Worm (Caenorhabditis elegans) whole organism, mixed stage, embryonic: ENCODE results near the gene C27B7.6.
A peak's percentile ranks its signal among the peaks of the same experiment; 100 is the strongest.

Experiments
- M03D4.4 ChIP-seq: sonication (generic microtip); optimal IDR thresholded peaks from 2 replicates; lab custom pipeline; 2017; ENCODE audit warnings: mild to moderate bottlenecking, missing genetic modification characterization, missing compliant biosample characterization
- bed-3 ChIP-seq: fragments of 200-800 bp; sonication (Bioruptor generic); optimal IDR thresholded peaks from 3 replicates; lab custom pipeline; 2018; ENCODE audit warnings: mild to moderate bottlenecking, missing genetic modification characterization, moderate library complexity, missing compliant biosample characterization
- blmp-1 ChIP-seq: fragments of 150-350 bp; optimal IDR thresholded peaks from 2 replicates; lab custom pipeline; 2014; ENCODE audit warnings: missing biosample characterization, missing genetic modification characterization
- ceh-39 ChIP-seq: fragments of 150-350 bp; optimal IDR thresholded peaks from 2 replicates; lab custom pipeline; 2014; ENCODE audit warnings: missing biosample characterization, missing genetic modification characterization
- ceh-43 ChIP-seq: fragments of 200-800 bp; sonication (Bioruptor generic); optimal IDR thresholded peaks from 2 replicates; lab custom pipeline; 2018; ENCODE audit warnings: mild to moderate bottlenecking, missing genetic modification characterization, moderate library complexity, missing compliant biosample characterization
- ceh-83 ChIP-seq: fragments of 200-800 bp; sonication (Bioruptor generic); optimal IDR thresholded peaks from 2 replicates; lab custom pipeline; 2018; ENCODE audit warnings: mild to moderate bottlenecking, missing genetic modification characterization, missing compliant biosample characterization
- ces-1 ChIP-seq: fragments of 150-350 bp; optimal IDR thresholded peaks from 2 replicates; lab custom pipeline; 2014; ENCODE audit warnings: missing biosample characterization, missing genetic modification reagents, missing genetic modification characterization
- cnd-1 ChIP-seq: fragments of 200-800 bp; sonication (Bioruptor generic); optimal IDR thresholded peaks from 2 replicates; lab custom pipeline; 2018; ENCODE audit warnings: mild to moderate bottlenecking, missing genetic modification characterization, missing compliant biosample characterization
- drap-1 ChIP-seq: fragments of 200-800 bp; sonication (Bioruptor generic); optimal IDR thresholded peaks from 3 replicates; lab custom pipeline; 2018; ENCODE audit warnings: mild to moderate bottlenecking, missing genetic modification characterization, missing compliant biosample characterization
- elt-1 ChIP-seq: sonication (generic microtip); optimal IDR thresholded peaks from 2 replicates; lab custom pipeline; 2017; ENCODE audit warnings: missing genetic modification characterization, mild to moderate bottlenecking, missing compliant biosample characterization, antibody characterized with exemption, moderate library complexity, borderline replicate concordance; ENCODE audit not compliant: insufficient read depth
- elt-3 ChIP-seq: fragments of 150-350 bp; optimal IDR thresholded peaks from 2 replicates; lab custom pipeline; 2014; ENCODE audit warnings: missing biosample characterization, missing genetic modification characterization
- flh-1 ChIP-seq: fragments of 200-800 bp; sonication (Bioruptor generic); optimal IDR thresholded peaks from 2 replicates; lab custom pipeline; 2018; ENCODE audit warnings: mild to moderate bottlenecking, missing genetic modification characterization, moderate library complexity, missing compliant biosample characterization
- ham-2 ChIP-seq: fragments of 200-800 bp; sonication (Bioruptor generic); optimal IDR thresholded peaks from 2 replicates; lab custom pipeline; 2018; ENCODE audit warnings: mild to moderate bottlenecking, missing genetic modification characterization, missing compliant biosample characterization
- hlh-1 ChIP-seq: fragments of 150-350 bp; optimal IDR thresholded peaks from 2 replicates; lab custom pipeline; 2014; ENCODE audit warnings: missing biosample characterization, missing genetic modification reagents, missing genetic modification characterization
- lin-13 ChIP-seq: fragments of 150-350 bp; optimal IDR thresholded peaks from 2 replicates; lab custom pipeline; 2014; ENCODE audit warnings: missing biosample characterization, missing genetic modification characterization
- lin-32 ChIP-seq: fragments of 200-800 bp; sonication (Bioruptor generic); optimal IDR thresholded peaks from 2 replicates; lab custom pipeline; 2018; ENCODE audit warnings: mild to moderate bottlenecking, missing genetic modification characterization, missing compliant biosample characterization
- lsy-2 ChIP-seq: fragments of 150-350 bp; optimal IDR thresholded peaks from 2 replicates; lab custom pipeline; 2014; ENCODE audit warnings: missing biosample characterization, missing genetic modification characterization
- mab-5 ChIP-seq: fragments of 150-350 bp; optimal IDR thresholded peaks from 2 replicates; lab custom pipeline; 2014; ENCODE audit warnings: missing biosample characterization, missing genetic modification characterization
- mep-1 ChIP-seq: fragments of 150-350 bp; optimal IDR thresholded peaks from 2 replicates; lab custom pipeline; 2017; ENCODE audit warnings: missing biosample characterization, missing genetic modification reagents, missing genetic modification characterization, inconsistent platforms
- mls-2 ChIP-seq: sonication (generic microtip); optimal IDR thresholded peaks from 2 replicates; lab custom pipeline; 2016; ENCODE audit warnings: mild to moderate bottlenecking, missing genetic modification characterization, moderate library complexity, missing compliant biosample characterization
- nhr-12 ChIP-seq: fragments of 150-350 bp; optimal IDR thresholded peaks from 2 replicates; lab custom pipeline; 2014; ENCODE audit warnings: missing biosample characterization, missing genetic modification characterization
- nhr-2 ChIP-seq: fragments of 150-350 bp; optimal IDR thresholded peaks from 2 replicates; lab custom pipeline; 2014; ENCODE audit warnings: missing biosample characterization, missing genetic modification characterization
- nhr-237 ChIP-seq: fragments of 150-350 bp; optimal IDR thresholded peaks from 2 replicates; lab custom pipeline; 2014; ENCODE audit warnings: missing biosample characterization, missing genetic modification characterization
- nhr-28 ChIP-seq: fragments of 150-350 bp; optimal IDR thresholded peaks from 2 replicates; lab custom pipeline; 2014; ENCODE audit warnings: missing biosample characterization, missing genetic modification characterization
- nhr-76 ChIP-seq: sonication (generic microtip); optimal IDR thresholded peaks from 2 replicates; lab custom pipeline; 2017; ENCODE audit warnings: missing biosample characterization, missing genetic modification characterization
- pha-4 ChIP-seq: fragments of 150-350 bp; optimal IDR thresholded peaks from 2 replicates; lab custom pipeline; 2018; ENCODE audit warnings: missing biosample characterization, missing genetic modification reagents, missing genetic modification characterization
- sem-2 ChIP-seq: fragments of 200-800 bp; sonication (Bioruptor generic); optimal IDR thresholded peaks from 2 replicates; lab custom pipeline; 2018; ENCODE audit warnings: mild to moderate bottlenecking, missing genetic modification characterization, missing compliant biosample characterization
- snpc-4 ChIP-seq: fragments of 150-350 bp; optimal IDR thresholded peaks from 2 replicates; lab custom pipeline; 2014; ENCODE audit warnings: missing biosample characterization, missing genetic modification characterization
- sptf-1 ChIP-seq: sonication (generic microtip); optimal IDR thresholded peaks from 2 replicates; lab custom pipeline; 2017; ENCODE audit warnings: mild to moderate bottlenecking, missing genetic modification characterization, moderate library complexity, missing compliant biosample characterization
- tbx-8 ChIP-seq: fragments of 200-800 bp; sonication (Bioruptor generic); optimal IDR thresholded peaks from 2 replicates; lab custom pipeline; 2018; ENCODE audit warnings: mild to moderate bottlenecking, missing genetic modification characterization, moderate library complexity, missing compliant biosample characterization
- unc-120 ChIP-seq: sonication (generic microtip); optimal IDR thresholded peaks from 2 replicates; lab custom pipeline; 2017; ENCODE audit warnings: missing genetic modification characterization, missing compliant biosample characterization; ENCODE audit not compliant: poor library complexity, severe bottlenecking
- unc-39 ChIP-seq: fragments of 150-350 bp; optimal IDR thresholded peaks from 2 replicates; lab custom pipeline; 2014; ENCODE audit warnings: missing biosample characterization, missing genetic modification characterization
- unc-62 ChIP-seq: fragments of 150-350 bp; optimal IDR thresholded peaks from 2 replicates; lab custom pipeline; 2014; ENCODE audit warnings: missing biosample characterization, missing genetic modification reagents, missing genetic modification characterization
- zip-8 ChIP-seq: fragments of 150-350 bp; optimal IDR thresholded peaks from 2 replicates; lab custom pipeline; 2014; ENCODE audit warnings: missing biosample characterization, missing genetic modification characterization
- ztf-11 ChIP-seq: fragments of 150-350 bp; optimal IDR thresholded peaks from 2 replicates; lab custom pipeline; 2014; ENCODE audit warnings: missing biosample characterization, missing genetic modification characterization

The C27B7.6 gene

ce11 chrIV:8947146-8947545, 41.0 kb upstream of the C27B7.6 start:
- TF ChIP-seq ham-2 (GFP tag; lab: Kevin White, UChicago) (no peak), hlh-1 (tag; lab: Kevin White, UChicago) (no peak), M03D4.4 (tag; lab: Kevin White, UChicago) (no peak), unc-62 (GFP tag; lab: Kevin White, UChicago) (peak; percentile 33), mab-5 (peak; percentile 37), blmp-1 (tag; lab: Kevin White, UChicago) (no peak), unc-120 (tag; lab: Kevin White, UChicago) (peak; percentile 50), nhr-76 (tag; lab: Kevin White, UChicago) (no peak)
- TF ChIP-seq, all 35 proteins: peak for 3

ce11 chrIV:8943430-8943829, 37.3 kb upstream of the C27B7.6 start:
- no peak for TF ChIP-seq nhr-12 (tag; lab: Kevin White, UChicago)
- peak; percentile 73 for TF ChIP-seq ces-1
- no peak for TF ChIP-seq ceh-39 (tag; lab: Kevin White, UChicago)

DNA sequence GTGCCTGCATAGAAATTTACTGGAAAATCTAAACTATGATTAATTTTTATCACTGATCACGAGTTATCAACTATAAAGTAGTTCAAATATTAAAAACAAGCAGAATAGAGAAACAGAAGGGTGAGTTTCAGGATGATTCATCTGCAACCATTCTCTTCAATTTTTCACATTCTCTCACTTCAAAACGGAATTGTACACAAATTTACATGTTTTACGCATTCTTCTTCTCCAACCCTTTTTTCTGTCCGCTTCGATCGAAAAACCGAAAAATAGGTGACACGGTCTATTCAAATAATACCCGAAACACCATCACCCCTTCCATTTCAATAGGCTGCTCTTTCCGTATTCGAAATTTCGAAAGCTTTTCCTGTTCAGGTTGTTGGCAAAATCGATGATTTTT, 27.4 kb upstream of the C27B7.6 start, which contains the start of gene D1046.4:
Gene D1046.4, plus strand, starts transcription at position 301 of the 400 bp plus-strand sequence.
- TF ChIP-seq lin-32 (GFP tag; lab: Kevin White, UChicago) (no peak), ceh-43 (no peak), nhr-28 (tag; lab: Kevin White, UChicago) (no peak), pha-4 (tag; lab: Kevin White, UChicago) (no peak), nhr-237 (tag; lab: Kevin White, UChicago) (no peak), ztf-11 (tag; lab: Kevin White, UChicago) (no peak), mls-2 (tag; lab: Kevin White, UChicago) (no peak), drap-1 (no peak), hlh-1 (tag; lab: Kevin White, UChicago) (no peak), M03D4.4 (tag; lab: Kevin White, UChicago) (no peak), mab-5 (no peak), unc-39 (tag; lab: Kevin White, UChicago) (no peak), zip-8 (no peak), lin-13 (tag; lab: Kevin White, UChicago) (no peak), cnd-1 (tag; lab: Kevin White, UChicago) (no peak), nhr-12 (tag; lab: Kevin White, UChicago) (no peak)
- TF ChIP-seq, all 35 proteins: peak for 0

DNA sequence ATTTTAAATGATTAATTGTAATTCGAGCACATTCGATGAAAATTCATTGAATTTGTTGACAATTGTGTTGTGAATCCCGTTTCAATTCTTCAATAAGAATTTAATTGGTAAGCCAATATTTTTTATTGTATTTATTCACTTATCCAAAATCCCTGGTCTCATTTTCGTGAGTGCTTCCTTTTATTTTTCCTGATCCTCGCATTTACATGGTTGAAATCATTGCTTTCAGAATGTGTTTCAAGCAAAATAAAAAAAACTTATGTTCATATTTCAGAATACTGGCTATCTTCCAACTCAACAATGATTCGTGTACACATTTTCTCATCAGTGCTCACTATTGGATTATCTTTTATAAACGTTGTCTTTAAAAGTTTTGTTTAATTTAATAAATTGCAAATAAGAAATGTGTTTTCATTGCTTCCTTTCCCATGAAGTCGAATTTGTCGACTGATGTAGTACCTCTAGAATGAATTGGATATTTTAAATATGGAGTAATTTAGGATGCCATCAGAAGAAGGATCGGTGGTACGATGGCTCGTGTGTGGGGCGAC, 23.9 kb upstream of the C27B7.6 start, which contains the start of the genes D1046.18 and slc-25A26:
Gene D1046.18, plus strand, starts transcription at position 301 of the 551 bp plus-strand sequence.
Gene slc-25A26, plus strand, starts transcription at position 501 of the 551 bp plus-strand sequence.
- TF ChIP-seq elt-1 (tag; lab: Kevin White, UChicago) (no peak), bed-3 (GFP tag; lab: Kevin White, UChicago) (no peak), lin-13 (tag; lab: Kevin White, UChicago) (no peak), sptf-1 (tag; lab: Kevin White, UChicago) (no peak), nhr-12 (tag; lab: Kevin White, UChicago) (no peak), mls-2 (tag; lab: Kevin White, UChicago) (no peak), unc-39 (tag; lab: Kevin White, UChicago) (no peak), M03D4.4 (tag; lab: Kevin White, UChicago) (no peak), unc-62 (GFP tag; lab: Kevin White, UChicago) (no peak), ceh-83 (GFP tag; lab: Kevin White, UChicago) (no peak), zip-8 (no peak), tbx-8 (GFP tag; lab: Kevin White, UChicago) (no peak), ces-1 (no peak)

DNA sequence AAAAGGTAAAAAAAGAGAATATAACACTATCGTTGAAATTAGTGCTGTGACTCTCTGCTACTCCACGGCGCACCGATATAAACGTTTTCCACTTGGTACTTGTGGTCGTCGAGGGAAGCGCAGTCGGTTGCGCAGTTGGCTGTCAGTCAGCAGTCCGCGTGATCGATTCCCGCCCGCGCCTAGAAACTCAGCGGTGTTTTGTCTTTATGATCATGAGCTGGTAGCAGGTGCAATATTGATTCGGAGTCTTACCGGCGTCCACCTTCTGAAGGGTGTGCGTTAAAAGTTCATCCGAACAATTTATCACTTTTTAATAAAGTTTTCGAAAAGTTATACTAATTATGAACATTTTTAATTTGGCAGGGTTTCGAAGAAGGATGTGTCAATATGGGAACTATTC, 20.9 kb upstream of the C27B7.6 start:
- TF ChIP-seq sptf-1 (tag; lab: Kevin White, UChicago) (peak; percentile 99), blmp-1 (tag; lab: Kevin White, UChicago) (no peak), unc-62 (GFP tag; lab: Kevin White, UChicago) (peak; percentile 84), elt-3 (tag; lab: Kevin White, UChicago) (peak; percentile 64), ham-2 (GFP tag; lab: Kevin White, UChicago) (peak; percentile 96), drap-1 (peak; percentile 97), nhr-237 (tag; lab: Kevin White, UChicago) (peak; percentile 57), hlh-1 (tag; lab: Kevin White, UChicago) (peak; percentile 74), ceh-39 (tag; lab: Kevin White, UChicago) (no peak), lsy-2 (tag; lab: Kevin White, UChicago) (peak; percentile 43), mab-5 (peak; percentile 34), zip-8 (no peak), lin-32 (GFP tag; lab: Kevin White, UChicago) (peak; percentile 96), ceh-83 (GFP tag; lab: Kevin White, UChicago) (peak; percentile 98), ztf-11 (tag; lab: Kevin White, UChicago) (peak; percentile 62), nhr-28 (tag; lab: Kevin White, UChicago) (peak; percentile 58), ces-1 (peak; percentile 4), mep-1 (peak; percentile 58), nhr-2 (tag; lab: Kevin White, UChicago) (peak; percentile 10), flh-1 (GFP tag; lab: Kevin White, UChicago) (peak; percentile 95), ceh-43 (peak; percentile 97), bed-3 (GFP tag; lab: Kevin White, UChicago) (peak; percentile 94), unc-120 (tag; lab: Kevin White, UChicago) (peak; percentile 92), tbx-8 (GFP tag; lab: Kevin White, UChicago) (peak; percentile 94), nhr-12 (tag; lab: Kevin White, UChicago) (no peak), cnd-1 (tag; lab: Kevin White, UChicago) (peak; percentile 98), snpc-4 (tag; lab: Kevin White, UChicago) (no peak), elt-1 (tag; lab: Kevin White, UChicago) (no peak), sem-2 (GFP tag; lab: Kevin White, UChicago) (peak; percentile 96), pha-4 (tag; lab: Kevin White, UChicago) (peak; percentile 68), nhr-76 (tag; lab: Kevin White, UChicago) (peak; percentile 28), lin-13 (tag; lab: Kevin White, UChicago) (peak; percentile 59)
